Worm (Caenorhabditis elegans) whole organism, L4 larva: Measurements from ENCODE around the gene C28C12.1.

Experiments
- fos-1 ChIP-seq: fragments of 150-350 bp; optimal IDR thresholded peaks from 2 replicates; lab custom pipeline; 2014; ENCODE audit warnings: missing biosample characterization, missing genetic modification characterization
- unc-130 ChIP-seq: sonication (generic microtip); optimal IDR thresholded peaks from 2 replicates; lab custom pipeline; 2016; ENCODE audit warnings: missing genetic modification reagents, missing genetic modification characterization, missing compliant biosample characterization

DNA sequence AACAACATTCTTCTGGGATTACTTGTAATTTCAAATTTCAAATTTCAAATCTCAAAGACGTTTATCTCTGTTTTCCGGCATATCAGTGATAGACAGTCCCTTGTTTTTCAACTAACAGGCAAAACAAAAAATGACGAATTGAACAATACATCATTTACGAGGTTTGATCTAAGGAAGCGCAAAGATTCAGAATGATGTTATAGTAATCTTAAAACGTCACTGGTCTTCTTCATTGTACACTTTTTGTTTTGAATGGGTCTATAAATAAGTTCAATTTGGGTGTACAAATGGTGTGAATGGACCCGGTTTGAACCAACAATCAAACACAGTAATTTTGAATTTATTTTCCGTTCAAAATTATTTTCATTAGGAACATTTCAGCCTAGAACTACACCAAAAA lies 22.5 kb downstream of the C28C12.1 start:
- no peak for TF ChIP-seq unc-130 (GFP tag; lab: Kevin White, UChicago)
- TF ChIP-seq fos-1 (tag; lab: Kevin White, UChicago), result no peak
